Worm (Caenorhabditis elegans): ENCODE measurements around the gene str-114.
A peak's percentile ranks its signal among the peaks of the same experiment; 100 is the strongest.

- TF ChIP-seq unc-130 (tag; optimal IDR thresholded peaks at IDR 0.05) (peak; percentile 46), Y116A8C.19 (tag; optimal IDR thresholded peaks at IDR 0.05; ENCODE audit: borderline replicate concordance) (no peak), aly-2 (tag; optimal IDR thresholded peaks at IDR 0.05) (no peak), vab-15 (tag; optimal IDR thresholded peaks at IDR 0.05) (no peak), nhr-77 (tag; optimal IDR thresholded peaks at IDR 0.05) (no peak)
Measured at ce11 chrV:3685790-3686208, 36.2 kb downstream of the str-114 start, which contains the start of gene W08A12.2.
